Fruit fly (Drosophila melanogaster) whole organism, embryonic: Measurements from ENCODE around the gene CAH7.
A peak's percentile ranks its signal among the peaks of the same experiment; 100 is the strongest.

ENCODE experiments used
- Adf1 ChIP-seq: fragments of 200-800 bp; sonication (Bioruptor generic); IDR thresholded peaks from 2 replicates; pipeline ENCODE4 v1.3.6; 2022; ENCODE audit warnings: missing biosample characterization, missing genetic modification characterization
- Atf6 ChIP-seq: fragments of 200-800 bp; sonication (Bioruptor generic); IDR thresholded peaks from 2 replicates; pipeline ENCODE4 v1.3.6; 2022; ENCODE audit warnings: missing biosample characterization, missing genetic modification characterization
- Blimp-1 ChIP-seq: fragments of 200-800 bp; sonication (Bioruptor generic); optimal IDR thresholded peaks from 3 replicates; lab custom pipeline; 2018; ENCODE audit warnings: missing biosample characterization, missing genetic modification characterization, mild to moderate bottlenecking, moderate library complexity, missing genetic modification reagents
- Bteb2 ChIP-seq: fragments of 200-800 bp; sonication (Bioruptor generic); optimal IDR thresholded peaks from 2 replicates; lab custom pipeline; 2016; ENCODE audit warnings: missing biosample characterization, missing genetic modification characterization
- C15 ChIP-seq: fragments of 200-800 bp; sonication (Bioruptor generic); IDR thresholded peaks from 3 replicates; pipeline ENCODE4 v1.3.6; 2022; ENCODE audit warnings: missing biosample characterization, missing genetic modification characterization
- CG10267 ChIP-seq: fragments of 200-800 bp; sonication (Bioruptor generic); optimal IDR thresholded peaks from 2 replicates; lab custom pipeline; 2018; ENCODE audit warnings: missing biosample characterization, mild to moderate bottlenecking, missing genetic modification characterization, moderate library complexity
- CG10959 ChIP-seq: fragments of 200-800 bp; sonication (Bioruptor generic); IDR thresholded peaks from 2 replicates; pipeline ENCODE4 v1.3.6; 2022; ENCODE audit warnings: missing biosample characterization, missing genetic modification characterization
- CG12104 ChIP-seq: fragments of 200-800 bp; sonication (Bioruptor generic); optimal IDR thresholded peaks from 3 replicates; lab custom pipeline; 2016; ENCODE audit warnings: missing biosample characterization, missing genetic modification characterization
- CG13624 ChIP-seq: fragments of 200-800 bp; sonication (Bioruptor generic); optimal IDR thresholded peaks from 2 replicates; lab custom pipeline; 2016; ENCODE audit warnings: missing biosample characterization, missing genetic modification characterization
- CG14667 ChIP-seq: fragments of 200-800 bp; sonication (Bioruptor generic); IDR thresholded peaks from 2 replicates; pipeline ENCODE4 v1.3.6; 2022; ENCODE audit warnings: missing biosample characterization, missing genetic modification characterization
- CG14860 ChIP-seq: fragments of 200-800 bp; sonication (Bioruptor generic); IDR thresholded peaks from 3 replicates; pipeline ENCODE4 v1.3.6; 2022; ENCODE audit warnings: missing biosample characterization, missing genetic modification characterization; ENCODE audit not compliant: partially characterized antibody
- CG15269 ChIP-seq: fragments of 200-800 bp; sonication (Bioruptor generic); optimal IDR thresholded peaks from 2 replicates; lab custom pipeline; 2018; ENCODE audit warnings: missing biosample characterization, mild to moderate bottlenecking, missing genetic modification characterization, moderate library complexity
- CG15479 ChIP-seq: fragments of 200-800 bp; sonication (Bioruptor generic); optimal IDR thresholded peaks from 3 replicates; lab custom pipeline; 2019; ENCODE audit warnings: missing biosample characterization, mild to moderate bottlenecking, missing genetic modification characterization, moderate library complexity
- CG17328 ChIP-seq: fragments of 200-800 bp; sonication (Bioruptor generic); IDR thresholded peaks from 2 replicates; pipeline ENCODE4 v1.3.6; 2022; ENCODE audit warnings: missing biosample characterization, missing genetic modification characterization
- CG2875 ChIP-seq: fragments of 200-800 bp; sonication (Bioruptor generic); optimal IDR thresholded peaks from 2 replicates; lab custom pipeline; 2017; ENCODE audit warnings: missing biosample characterization, mild to moderate bottlenecking, missing genetic modification characterization, missing genetic modification reagents
- CG34422 ChIP-seq: fragments of 200-800 bp; sonication (Bioruptor generic); IDR thresholded peaks from 3 replicates; pipeline ENCODE4 v1.3.6; 2022; ENCODE audit warnings: missing biosample characterization, missing genetic modification characterization
- CG42726 ChIP-seq: fragments of 200-800 bp; sonication (Bioruptor generic); IDR thresholded peaks from 2 replicates; pipeline ENCODE4 v1.3.6; 2022; ENCODE audit warnings: missing biosample characterization, missing genetic modification characterization; ENCODE audit not compliant: partially characterized antibody
- CG4424 ChIP-seq: fragments of 200-800 bp; sonication (Bioruptor generic); optimal IDR thresholded peaks from 3 replicates; lab custom pipeline; 2016; ENCODE audit warnings: missing biosample characterization, missing genetic modification characterization
- CG4854 ChIP-seq: fragments of 200-800 bp; sonication (Bioruptor generic); optimal IDR thresholded peaks from 2 replicates; lab custom pipeline; 2016; ENCODE audit warnings: missing biosample characterization, missing genetic modification characterization, inconsistent platforms
- CTCF ChIP-seq: fragments of 200-800 bp; sonication (Bioruptor generic); optimal IDR thresholded peaks from 2 replicates; lab custom pipeline; 2017; ENCODE audit warnings: missing biosample characterization, mild to moderate bottlenecking, missing genetic modification characterization, moderate library complexity
- D ChIP-seq, 2 experiments: fragments of 200-800 bp in 1 of 2; fragments of >200 bp in 1 of 2; sonication (Bioruptor generic) in 1 of 2; optimal IDR thresholded peaks; 2 replicates in 1 of 2; 3 replicates in 1 of 2; lab custom pipeline; 2017; ENCODE audit warnings: mild to moderate bottlenecking in 1 of 2, missing biosample characterization in 1 of 2, missing genetic modification characterization in 1 of 2, missing genetic modification reagents in 1 of 2
- Ets97D ChIP-seq: fragments of 200-800 bp; sonication (Bioruptor generic); optimal IDR thresholded peaks from 3 replicates; lab custom pipeline; 2016; ENCODE audit warnings: missing biosample characterization, missing genetic modification characterization
- HLH3B ChIP-seq: fragments of 200-800 bp; sonication (Bioruptor generic); IDR thresholded peaks from 2 replicates; pipeline ENCODE4 v1.3.6; 2022; ENCODE audit warnings: missing biosample characterization, missing genetic modification characterization
- Hr3 ChIP-seq: fragments of 200-800 bp; sonication (Bioruptor generic); optimal IDR thresholded peaks from 3 replicates; lab custom pipeline; 2016; ENCODE audit warnings: missing biosample characterization, missing genetic modification characterization
- Lpt ChIP-seq: fragments of >200 bp; optimal IDR thresholded peaks from 2 replicates; lab custom pipeline; 2018; ENCODE audit warnings: missing biosample characterization, missing genetic modification characterization
- MTF-1 ChIP-seq: fragments of 200-800 bp; sonication (Bioruptor generic); optimal IDR thresholded peaks from 2 replicates; lab custom pipeline; 2018; ENCODE audit warnings: missing biosample characterization, mild to moderate bottlenecking, missing genetic modification characterization, borderline replicate concordance
- Mrtf ChIP-seq: fragments of 200-800 bp; sonication (Bioruptor generic); IDR thresholded peaks from 3 replicates; pipeline ENCODE4 v1.3.6; 2022; ENCODE audit warnings: missing biosample characterization, missing genetic modification characterization
- Poxn ChIP-seq: fragments of 200-800 bp; sonication (Bioruptor generic); IDR thresholded peaks from 2 replicates; pipeline ENCODE4 v1.3.6; 2022; ENCODE audit warnings: missing biosample characterization, missing genetic modification characterization
- Scr ChIP-seq: fragments of 200-800 bp; sonication (Bioruptor generic); IDR thresholded peaks from 2 replicates; pipeline ENCODE4 v1.3.6; 2022; ENCODE audit warnings: missing biosample characterization, missing genetic modification characterization; ENCODE audit not compliant: partially characterized antibody
- Ssrp ChIP-seq: fragments of 200-800 bp; sonication (Bioruptor generic); optimal IDR thresholded peaks from 2 replicates; lab custom pipeline; 2018; ENCODE audit warnings: missing biosample characterization, mild to moderate bottlenecking, missing genetic modification characterization, moderate library complexity
- Tbp ChIP-seq: fragments of >200 bp; optimal IDR thresholded peaks from 2 replicates; lab custom pipeline; 2018; ENCODE audit warnings: missing biosample characterization, missing genetic modification characterization
- ash1 ChIP-seq: fragments of 200-800 bp; sonication (Bioruptor generic); optimal IDR thresholded peaks from 2 replicates; lab custom pipeline; 2018; ENCODE audit warnings: missing biosample characterization, mild to moderate bottlenecking, missing genetic modification characterization
- ato ChIP-seq: fragments of 200-800 bp; sonication (Bioruptor generic); IDR thresholded peaks from 2 replicates; pipeline ENCODE4 v1.3.6; 2022; ENCODE audit warnings: missing biosample characterization, missing genetic modification characterization; ENCODE audit not compliant: partially characterized antibody
- caup ChIP-seq: fragments of 200-800 bp; sonication (Bioruptor generic); optimal IDR thresholded peaks from 3 replicates; lab custom pipeline; 2017; ENCODE audit warnings: missing biosample characterization, mild to moderate bottlenecking, missing genetic modification characterization, moderate library complexity; ENCODE audit not compliant: severe bottlenecking
- ewg ChIP-seq: fragments of 200-800 bp; sonication (Bioruptor generic); optimal IDR thresholded peaks from 3 replicates; lab custom pipeline; 2017; ENCODE audit warnings: mild to moderate bottlenecking, missing biosample characterization, missing genetic modification reagents, missing genetic modification characterization
- exex ChIP-seq: fragments of 200-800 bp; sonication (Bioruptor generic); optimal IDR thresholded peaks from 4 replicates; lab custom pipeline; 2018; ENCODE audit warnings: missing biosample characterization, mild to moderate bottlenecking, missing genetic modification characterization, moderate library complexity
- ftz-f1 ChIP-seq: fragments of 200-800 bp; sonication (Bioruptor generic); optimal IDR thresholded peaks from 2 replicates; lab custom pipeline; 2016; ENCODE audit warnings: missing biosample characterization, missing genetic modification characterization
- fu2 ChIP-seq: fragments of 200-800 bp; sonication (Bioruptor generic); optimal IDR thresholded peaks from 2 replicates; lab custom pipeline; 2016; ENCODE audit warnings: missing biosample characterization, missing genetic modification characterization
- jigr1 ChIP-seq: fragments of 200-800 bp; sonication (Bioruptor generic); IDR thresholded peaks from 3 replicates; pipeline ENCODE4 v1.3.6; 2022; ENCODE audit warnings: missing biosample characterization, missing genetic modification characterization
- ken ChIP-seq: fragments of 200-800 bp; sonication (Bioruptor generic); IDR thresholded peaks from 3 replicates; pipeline ENCODE4 v1.3.6; 2022; ENCODE audit warnings: missing biosample characterization, missing genetic modification characterization
- klu ChIP-seq: fragments of 200-800 bp; sonication (Bioruptor generic); IDR thresholded peaks from 2 replicates; pipeline ENCODE4 v1.3.6; 2022; ENCODE audit warnings: missing biosample characterization, missing genetic modification characterization
- lab ChIP-seq: fragments of 200-800 bp; sonication (Bioruptor generic); optimal IDR thresholded peaks from 3 replicates; lab custom pipeline; 2017; ENCODE audit warnings: missing biosample characterization, missing genetic modification characterization, mild to moderate bottlenecking, moderate library complexity, missing genetic modification reagents
- otp ChIP-seq: fragments of 200-800 bp; sonication (Bioruptor generic); IDR thresholded peaks from 3 replicates; pipeline ENCODE4, ENCODE4 v1.3.6; 2022; ENCODE audit warnings: missing biosample characterization, missing genetic modification characterization
- pum ChIP-seq: fragments of 200-800 bp; sonication (Bioruptor generic); optimal IDR thresholded peaks from 2 replicates; lab custom pipeline; 2016; ENCODE audit warnings: missing biosample characterization, missing genetic modification characterization
- ranshi ChIP-seq: fragments of 200-800 bp; sonication (Bioruptor generic); IDR thresholded peaks from 2 replicates; pipeline ENCODE4 v1.3.6; 2022; ENCODE audit warnings: missing biosample characterization, missing genetic modification characterization
- rib ChIP-seq: fragments of 200-800 bp; sonication (Bioruptor generic); IDR thresholded peaks from 2 replicates; pipeline ENCODE4 v1.3.6; 2022; ENCODE audit warnings: missing biosample characterization, missing genetic modification characterization
- ro ChIP-seq: fragments of 200-800 bp; sonication (Bioruptor generic); IDR thresholded peaks from 2 replicates; pipeline ENCODE4 v1.3.6; 2022; ENCODE audit warnings: missing biosample characterization, missing genetic modification characterization
- seq ChIP-seq: fragments of 200-800 bp; sonication (Bioruptor generic); IDR thresholded peaks from 2 replicates; pipeline ENCODE4 v1.3.6; 2022; ENCODE audit warnings: missing biosample characterization, missing genetic modification characterization
- stc ChIP-seq: fragments of 200-800 bp; sonication (Bioruptor generic); IDR thresholded peaks from 2 replicates; pipeline ENCODE4 v1.3.6; 2022; ENCODE audit warnings: missing biosample characterization, missing genetic modification characterization
- tin ChIP-seq: fragments of 200-800 bp; sonication (Bioruptor generic); optimal IDR thresholded peaks from 3 replicates; lab custom pipeline; 2016; ENCODE audit warnings: missing biosample characterization, missing genetic modification characterization
- trh ChIP-seq: fragments of 200-800 bp; sonication (Bioruptor generic); optimal IDR thresholded peaks from 2 replicates; lab custom pipeline; 2016; ENCODE audit warnings: missing biosample characterization, missing genetic modification characterization
- twi ChIP-seq: fragments of 200-800 bp; optimal IDR thresholded peaks from 2 replicates; lab custom pipeline; 2019; ENCODE audit warnings: missing biosample characterization, mild to moderate bottlenecking, missing genetic modification characterization, moderate library complexity

The CAH7 gene

dm6 chr3R:10109938-10110337 is 2.1 kb upstream of the CAH7 start, which contains the start of gene Fmr1 (continued):
- peak; percentile 59 for TF ChIP-seq CG13624 (GFP tag; lab: Kevin White, UChicago)
- TF ChIP-seq ken (GFP tag; lab: Robert Waterston, UW), result no peak
- TF ChIP-seq Adf1 (GFP tag; lab: Robert Waterston, UW), result no peak
- TF ChIP-seq Scr (GFP tag; lab: Robert Waterston, UW), result peak; percentile 44; the same call in 1 of the 2 replicates
- TF ChIP-seq CG34422 (GFP tag; lab: Robert Waterston, UW), result no peak
- TF ChIP-seq pum (GFP tag; lab: Kevin White, UChicago), result peak; percentile 64
- no peak for TF ChIP-seq caup (GFP tag; lab: Kevin White, UChicago)
- peak; percentile 16 for TF ChIP-seq Hr3 (GFP tag; lab: Kevin White, UChicago)
- no peak for TF ChIP-seq Lpt (GFP tag; lab: Kevin White, UChicago)
- peak; percentile 53 for TF ChIP-seq ewg
- TF ChIP-seq Bteb2, result peak; percentile 54
- peak; percentile 22 for TF ChIP-seq CG4424 (GFP tag; lab: Kevin White, UChicago)
- no peak for TF ChIP-seq Mrtf (GFP tag; lab: Robert Waterston, UW)
- peak; percentile 96 for TF ChIP-seq Ets97D (GFP tag; lab: Kevin White, UChicago)
- TF ChIP-seq rib (GFP tag; lab: Robert Waterston, UW), result no peak
- TF ChIP-seq ro (GFP tag; lab: Robert Waterston, UW), result no peak
- peak; percentile 45 for TF ChIP-seq CG15269 (tag; lab: Kevin White, UChicago)
- TF ChIP-seq Tbp, result no peak
- no peak for TF ChIP-seq C15
- TF ChIP-seq klu (GFP tag; lab: Robert Waterston, UW), result 0 out of 2 replicates have a peak, but pooled peaks have one; percentile 28
- no peak for TF ChIP-seq jigr1 (GFP tag; lab: Robert Waterston, UW)
- no peak for TF ChIP-seq CG10959 (GFP tag; lab: Robert Waterston, UW)
- TF ChIP-seq ato (GFP tag; lab: Robert Waterston, UW), result no peak
- no peak for TF ChIP-seq CG2875
- TF ChIP-seq otp (GFP tag; lab: Robert Waterston, UW), result no peak
- peak; percentile 40; the same call in 1 of the 2 replicates for TF ChIP-seq Atf6 (GFP tag; lab: Robert Waterston, UW)
- TF ChIP-seq Blimp-1, result no peak
- TF ChIP-seq twi (tag; lab: Kevin White, UChicago), result peak; percentile 36
- TF ChIP-seq ftz-f1 (GFP tag; lab: Kevin White, UChicago), result no peak
- 0 out of 2 replicates have a peak, but pooled peaks have one; percentile 12 for TF ChIP-seq CG14667 (GFP tag; lab: Robert Waterston, UW)
- no peak for TF ChIP-seq CG14860 (GFP tag; lab: Robert Waterston, UW)
- TF ChIP-seq CG15479, result no peak
- TF ChIP-seq CG10267 (tag; lab: Kevin White, UChicago), result peak; percentile 70
- TF ChIP-seq tin (GFP tag; lab: Kevin White, UChicago), result peak; percentile 29
- no peak for TF ChIP-seq seq (GFP tag; lab: Robert Waterston, UW)
- no peak for TF ChIP-seq Ssrp (tag; lab: Kevin White, UChicago)
- TF ChIP-seq lab (GFP tag; lab: Kevin White, UChicago), result no peak
- peak; percentile 26; the same call in 1 of the 2 replicates for TF ChIP-seq CG17328 (GFP tag; lab: Robert Waterston, UW)
- no peak for TF ChIP-seq HLH3B (GFP tag; lab: Robert Waterston, UW)
- TF ChIP-seq Poxn (GFP tag; lab: Robert Waterston, UW), result no peak
- peak; percentile 28 for TF ChIP-seq CG4854 (GFP tag; lab: Kevin White, UChicago)
- no peak for TF ChIP-seq CG42726 (GFP tag; lab: Robert Waterston, UW)
- TF ChIP-seq fu2 (GFP tag; lab: Kevin White, UChicago), result peak; percentile 46
- no peak for TF ChIP-seq ash1
- TF ChIP-seq CTCF, result peak; percentile 29
- no peak for TF ChIP-seq CG12104
- TF ChIP-seq trh (GFP tag; lab: Kevin White, UChicago), result no peak
- TF ChIP-seq D (optimal IDR thresholded peaks at IDR 0.05; lab: Kevin White, UChicago), result peak; percentile 71
- no peak for TF ChIP-seq D (GFP tag; optimal IDR thresholded peaks at IDR 0.05; lab: Kevin White, UChicago)
- TF ChIP-seq exex, result no peak
- no peak for TF ChIP-seq stc
- no peak for TF ChIP-seq ranshi (GFP tag; lab: Robert Waterston, UW)
- TF ChIP-seq MTF-1 (GFP tag; lab: Kevin White, UChicago), result no peak
